Fruit fly (Drosophila melanogaster): Measurements from ENCODE around the gene CG18557.

Gene CG18557

DNA sequence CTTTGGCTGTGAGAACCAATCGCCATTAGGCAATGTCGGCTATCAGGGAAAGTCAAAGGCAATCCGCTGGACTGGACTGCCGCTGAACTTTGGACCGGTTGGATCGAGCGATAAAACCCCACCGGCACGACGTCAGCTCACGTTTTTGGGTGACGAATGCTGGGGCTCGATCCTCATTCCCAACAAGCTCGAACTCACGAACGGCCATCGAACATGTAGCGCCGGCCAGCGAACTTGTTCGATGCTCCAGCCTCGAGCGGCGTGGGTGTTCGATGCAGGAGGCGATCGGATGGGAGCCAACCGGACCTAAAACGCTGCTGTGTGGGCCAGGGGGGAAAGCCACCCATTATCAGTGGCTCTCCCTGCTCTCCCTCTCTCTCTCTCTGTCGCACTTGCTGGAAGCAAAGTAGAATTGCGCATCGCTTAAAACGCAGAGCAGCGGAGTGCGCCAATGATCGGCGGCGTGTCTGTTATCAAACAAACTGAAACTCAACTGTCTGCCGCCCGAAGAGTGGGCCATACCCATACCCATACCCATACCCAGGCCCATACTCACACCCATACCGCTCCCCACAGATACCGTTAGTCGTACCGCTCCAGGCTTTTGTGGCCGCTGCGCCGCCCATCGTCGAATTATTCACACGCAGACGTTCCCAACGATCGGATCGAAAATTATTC is 40.8 kb downstream of the CG18557 start, which contains the start of gene daw (continued):
- TF ChIP-seq topi (GFP tag; optimal IDR thresholded peaks at IDR 0.05) (peak; percentile 59), cyc (GFP tag; optimal IDR thresholded peaks at IDR 0.05) (no peak), Met (GFP tag; optimal IDR thresholded peaks at IDR 0.05) (peak; percentile 38), CG3919 (GFP tag; optimal IDR thresholded peaks at IDR 0.05) (peak; percentile 72), Gug (GFP tag; IDR thresholded peaks at IDR 0.05) (no peak), salr (GFP tag; optimal IDR thresholded peaks at IDR 0.05) (peak in 1 of 2 experiments; percentile 21), Eip93F (GFP tag; optimal IDR thresholded peaks at IDR 0.05) (peak; percentile 83), CG6163 (GFP tag; IDR thresholded peaks at IDR 0.05) (peak; percentile 60; the same call in 2 of the 3 replicates), pdm3 (GFP tag; optimal IDR thresholded peaks at IDR 0.05) (peak; percentile 11), Ets96B (tag; optimal IDR thresholded peaks at IDR 0.05) (peak; percentile 49), Hr4 (GFP tag; optimal IDR thresholded peaks at IDR 0.05) (no peak), ss (GFP tag; optimal IDR thresholded peaks at IDR 0.05) (peak; percentile 84 to 88), CG11762 (GFP tag; optimal IDR thresholded peaks at IDR 0.05; ENCODE audit: insufficient read depth) (peak; percentile 12), CG31627 (GFP tag; optimal IDR thresholded peaks at IDR 0.05) (no peak), acj6 (GFP tag; optimal IDR thresholded peaks at IDR 0.05) (no peak), CG8632 (GFP tag; optimal IDR thresholded peaks at IDR 0.05) (no peak), lz (GFP tag; optimal IDR thresholded peaks at IDR 0.05) (no peak)

dm6 chr2L:2802527-2802926 is 43.0 kb downstream of the CG18557 start:
- TF ChIP-seq OdsH (GFP tag; optimal IDR thresholded peaks at IDR 0.05) (no peak), Hr4 (GFP tag; optimal IDR thresholded peaks at IDR 0.05) (peak; percentile 3), CG11902 (GFP tag; optimal IDR thresholded peaks at IDR 0.05) (no peak), CG7368 (GFP tag; optimal IDR thresholded peaks at IDR 0.05) (peak; percentile 33), Eip93F (GFP tag; optimal IDR thresholded peaks at IDR 0.05) (no peak), fkh (GFP tag; optimal IDR thresholded peaks at IDR 0.05) (no peak), cyc (GFP tag; optimal IDR thresholded peaks at IDR 0.05) (no peak), CG6854 (GFP tag; optimal IDR thresholded peaks at IDR 0.05) (peak; percentile 32), CG15336 (GFP tag; IDR thresholded peaks at IDR 0.05) (peak; percentile 43), spab (GFP tag; optimal IDR thresholded peaks at IDR 0.05) (peak; percentile 73), CG3919 (GFP tag; optimal IDR thresholded peaks at IDR 0.05) (peak; percentile 43), Sox14 (GFP tag; optimal IDR thresholded peaks at IDR 0.05) (no peak), Lpt (GFP tag; optimal IDR thresholded peaks at IDR 0.05) (peak; percentile 10), CG6808 (GFP tag; optimal IDR thresholded peaks at IDR 0.05) (peak; percentile 84), ss (GFP tag; optimal IDR thresholded peaks at IDR 0.05) (peak; percentile 90 to 91), Met (GFP tag; optimal IDR thresholded peaks at IDR 0.05) (no peak), CG1621 (tag; optimal IDR thresholded peaks at IDR 0.05) (peak; percentile 55), CG6163 (GFP tag; IDR thresholded peaks at IDR 0.05) (no peak; the same call in 2 of the 3 replicates), CG11762 (GFP tag; optimal IDR thresholded peaks at IDR 0.05; ENCODE audit: insufficient read depth) (no peak), CG10669 (GFP tag; optimal IDR thresholded peaks at IDR 0.05) (peak; percentile 57), Eip78C (GFP tag) (peak; percentile 76), dsx (GFP tag; optimal IDR thresholded peaks at IDR 0.05; ENCODE audit: poor library complexity, severe bottlenecking) (no peak), CG9139 (GFP tag; optimal IDR thresholded peaks at IDR 0.05) (peak; percentile 88), Ets96B (tag; optimal IDR thresholded peaks at IDR 0.05) (peak; percentile 33), CG3032 (tag; optimal IDR thresholded peaks at IDR 0.05) (peak; percentile 16), eg (GFP tag; IDR thresholded peaks at IDR 0.05) (0 out of 3 replicates have a peak, but pooled peaks have one; percentile 37), net (GFP tag; optimal IDR thresholded peaks at IDR 0.05) (peak; percentile 38), CG34406 (GFP tag; optimal IDR thresholded peaks at IDR 0.05) (no peak), CG31627 (GFP tag; optimal IDR thresholded peaks at IDR 0.05) (no peak), Hr38 (GFP tag; optimal IDR thresholded peaks at IDR 0.05) (peak; percentile 27), svp (GFP tag) (peak; percentile 10), CG16779 (tag; optimal IDR thresholded peaks at IDR 0.05) (peak; percentile 39), topi (GFP tag; optimal IDR thresholded peaks at IDR 0.05) (no peak), Ets21C (GFP tag; optimal IDR thresholded peaks at IDR 0.05) (no peak), lz (GFP tag; optimal IDR thresholded peaks at IDR 0.05) (no peak), CG6276 (GFP tag; optimal IDR thresholded peaks at IDR 0.05) (peak; percentile 88), CG8119 (GFP tag; IDR thresholded peaks at IDR 0.05) (peak; percentile 59; the same call in 2 of the 3 replicates)
